Fruit fly (Drosophila melanogaster): ENCODE data around the gene CG10359.

Gene CG10359

DNA sequence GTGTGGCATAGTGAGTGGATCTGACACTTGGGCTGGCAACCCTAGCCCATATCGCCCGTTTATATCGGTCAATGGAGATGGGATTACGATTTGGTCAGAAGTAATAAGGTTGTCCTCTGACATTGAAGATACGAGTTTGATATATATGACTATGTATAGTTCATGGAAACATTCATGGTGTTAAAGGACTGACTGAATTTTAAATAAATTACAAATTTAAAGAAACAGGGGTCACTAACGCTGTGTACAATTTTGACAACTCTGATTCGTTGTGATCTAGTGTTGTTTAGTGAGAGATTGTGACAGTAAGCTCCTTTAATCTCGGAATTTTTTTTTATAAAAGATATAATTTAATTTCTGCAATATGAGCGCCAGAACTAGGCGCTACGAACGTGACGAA lies 46.8 kb downstream of the CG10359 start, which contains the start of gene CG43098:
CG43098 (plus strand) TSS at position 301 of the 400 bp plus-strand sequence.
- TF ChIP-seq grau (tag; optimal IDR thresholded peaks at IDR 0.05) (no peak), Elba2 (GFP tag; optimal IDR thresholded peaks at IDR 0.05) (no peak), dimm (GFP tag; IDR thresholded peaks at IDR 0.05) (no peak), ind (GFP tag; optimal IDR thresholded peaks at IDR 0.05) (no peak), PHDP (tag; optimal IDR thresholded peaks at IDR 0.05) (no peak), CG31388 (GFP tag; optimal IDR thresholded peaks at IDR 0.05) (no peak), CG17385 (GFP tag; optimal IDR thresholded peaks at IDR 0.05) (no peak), pzg (GFP tag; optimal IDR thresholded peaks at IDR 0.05) (no peak), sob (GFP tag; IDR thresholded peaks at IDR 0.05) (no peak), TFAM (GFP tag; optimal IDR thresholded peaks at IDR 0.05) (no peak), CG12299 (tag; optimal IDR thresholded peaks at IDR 0.05) (no peak), Blimp-1 (GFP tag; optimal IDR thresholded peaks at IDR 0.05) (no peak), CG10654 (GFP tag; optimal IDR thresholded peaks at IDR 0.05) (no peak), CG12391 (tag; optimal IDR thresholded peaks at IDR 0.05) (no peak), CG12104 (GFP tag; optimal IDR thresholded peaks at IDR 0.05) (no peak), CG34224 (GFP tag; IDR thresholded peaks at IDR 0.05; ENCODE audit: partially characterized antibody) (no peak), zf30C (GFP tag; optimal IDR thresholded peaks at IDR 0.05) (no peak), HLH4C (GFP tag; IDR thresholded peaks at IDR 0.05; ENCODE audit: partially characterized antibody) (no peak)
